Fruit fly (Drosophila melanogaster): ENCODE measurements around the gene Fas2.

Fas2 gene

dm6 chrX:4089012-4089649, 116.8 kb downstream of the Fas2 start:
- no peak for TF ChIP-seq CG14711 (tag; optimal IDR thresholded peaks at IDR 0.05)
- TF ChIP-seq ovo (GFP tag; optimal IDR thresholded peaks at IDR 0.05) = no peak
- no peak for TF ChIP-seq bab1 (GFP tag; optimal IDR thresholded peaks at IDR 0.05)
- TF ChIP-seq toe (GFP tag; optimal IDR thresholded peaks at IDR 0.05) = no peak
- TF ChIP-seq Mnt (GFP tag; optimal IDR thresholded peaks at IDR 0.05) = no peak
- TF ChIP-seq CG7101 (tag; optimal IDR thresholded peaks at IDR 0.05) = no peak
- no peak for TF ChIP-seq cic (GFP tag; optimal IDR thresholded peaks at IDR 0.05)
- TF ChIP-seq CG11617 (GFP tag; optimal IDR thresholded peaks at IDR 0.05) = no peak
- TF ChIP-seq Crg-1 (GFP tag; optimal IDR thresholded peaks at IDR 0.05) = no peak
- no peak for TF ChIP-seq CG1620 (GFP tag; optimal IDR thresholded peaks at IDR 0.05)
- TF ChIP-seq cnc (optimal IDR thresholded peaks at IDR 0.05) = no peak
- TF ChIP-seq CG7045 (GFP tag; optimal IDR thresholded peaks at IDR 0.05) = no peak
- TF ChIP-seq CG33017 (tag; optimal IDR thresholded peaks at IDR 0.05) = no peak
- no peak for TF ChIP-seq CG12768 (GFP tag; optimal IDR thresholded peaks at IDR 0.05)
- TF ChIP-seq pad (GFP tag; optimal IDR thresholded peaks at IDR 0.05) = no peak
- no peak for TF ChIP-seq Hr96 (GFP tag; optimal IDR thresholded peaks at IDR 0.05)
- no peak for TF ChIP-seq CG5204 (GFP tag; optimal IDR thresholded peaks at IDR 0.05)
- TF ChIP-seq tj (GFP tag; optimal IDR thresholded peaks at IDR 0.05) = no peak
- no peak for TF ChIP-seq kay (GFP tag; ENCODE audit: borderline replicate concordance)

Measured in whole organism, adult.